Worm (Caenorhabditis elegans) whole organism, L1 larva: ENCODE results near the gene ebp-2.

Experiments
- C34B4.2 ChIP-seq: sonication (generic microtip); optimal IDR thresholded peaks from 2 replicates; lab custom pipeline; 2017; ENCODE audit warnings: mild to moderate bottlenecking, missing genetic modification characterization, missing compliant biosample characterization
- aly-2 ChIP-seq: fragments of 150-350 bp; optimal IDR thresholded peaks from 2 replicates; lab custom pipeline; 2014; ENCODE audit warnings: missing biosample characterization, missing genetic modification characterization
- blmp-1 ChIP-seq: fragments of 150-350 bp; optimal IDR thresholded peaks from 2 replicates; lab custom pipeline; 2014; ENCODE audit warnings: missing biosample characterization, missing genetic modification characterization
- ceh-63 ChIP-seq: fragments of 200-800 bp; sonication (Bioruptor generic); optimal IDR thresholded peaks from 2 replicates; lab custom pipeline; 2018; ENCODE audit warnings: mild to moderate bottlenecking, missing genetic modification characterization, missing compliant biosample characterization
- ceh-90 ChIP-seq: sonication (generic microtip); optimal IDR thresholded peaks from 2 replicates; lab custom pipeline; 2016; ENCODE audit warnings: missing genetic modification characterization, missing compliant biosample characterization
- ces-1 ChIP-seq: fragments of 150-350 bp; optimal IDR thresholded peaks from 2 replicates; lab custom pipeline; 2014; ENCODE audit warnings: missing biosample characterization, missing genetic modification reagents, missing genetic modification characterization
- dpl-1 ChIP-seq, 3 experiments: fragments of 150-350 bp in 2 of 3; sonication (generic microtip) in 1 of 3; optimal IDR thresholded peaks; 2 replicates each; lab custom pipeline; 2014 to 2017; ENCODE audit warnings: missing biosample characterization in 3 of 3, missing genetic modification characterization in 3 of 3, missing genetic modification reagents in 3 of 3
- efl-1 ChIP-seq, 4 experiments: fragments of 150-350 bp; optimal IDR thresholded peaks in 3 of 4; peaks in 1 of 4; 1 replicate in 1 of 4; 2 replicates in 3 of 4; lab custom pipeline; 2014; ENCODE audit warnings: missing biosample characterization in 2 of 4, missing genetic modification characterization in 2 of 4, missing genetic modification reagents in 2 of 4
- efl-3 ChIP-seq: fragments of 200-800 bp; sonication (Bioruptor generic); optimal IDR thresholded peaks from 2 replicates; lab custom pipeline; 2018; ENCODE audit warnings: mild to moderate bottlenecking, missing genetic modification characterization, missing compliant biosample characterization
- elt-2 ChIP-seq: sonication (generic microtip); optimal IDR thresholded peaks from 2 replicates; lab custom pipeline; 2016; ENCODE audit warnings: missing genetic modification characterization, mild to moderate bottlenecking, inconsistent platforms, missing compliant biosample characterization, missing genetic modification reagents
- elt-3 ChIP-seq, 6 experiments: fragments of 150-350 bp in 1 of 6; sonication (generic microtip); optimal IDR thresholded peaks; 2 replicates each; lab custom pipeline; 2017 to 2018; ENCODE audit warnings: missing biosample characterization in 6 of 6, missing genetic modification characterization in 6 of 6, inconsistent platforms in 1 of 6
- hlh-17 ChIP-seq: fragments of 200-800 bp; sonication (Bioruptor generic); optimal IDR thresholded peaks from 2 replicates; lab custom pipeline; 2018; ENCODE audit warnings: missing genetic modification characterization, mild to moderate bottlenecking, missing compliant biosample characterization, moderate library complexity, borderline replicate concordance
- hpl-2 ChIP-seq: fragments of 150-350 bp; optimal IDR thresholded peaks from 2 replicates; lab custom pipeline; 2014; ENCODE audit warnings: missing biosample characterization, missing genetic modification reagents, missing genetic modification characterization
- isw-1 ChIP-seq: fragments of 200-800 bp; sonication (Bioruptor generic); IDR thresholded peaks from 2 replicates; pipeline ENCODE4 v1.3.6; 2022; ENCODE audit warnings: missing genetic modification characterization, missing compliant biosample characterization
- lin-14 ChIP-seq: fragments of 200-800 bp; sonication (Bioruptor generic); optimal IDR thresholded peaks from 2 replicates; lab custom pipeline; 2018; ENCODE audit warnings: mild to moderate bottlenecking, missing genetic modification characterization, moderate library complexity, missing compliant biosample characterization
- lin-35 ChIP-seq, 2 experiments: fragments of 150-350 bp; optimal IDR thresholded peaks; 2 replicates each; lab custom pipeline; 2014; ENCODE audit warnings: missing biosample characterization in 2 of 2, missing genetic modification characterization in 2 of 2, missing genetic modification reagents in 2 of 2
- lin-39 ChIP-seq: fragments of 150-350 bp; optimal IDR thresholded peaks from 2 replicates; lab custom pipeline; 2014; ENCODE audit warnings: missing biosample characterization, missing genetic modification reagents, missing genetic modification characterization
- lir-3 ChIP-seq: sonication (generic microtip); optimal IDR thresholded peaks from 2 replicates; lab custom pipeline; 2016; ENCODE audit warnings: mild to moderate bottlenecking, missing genetic modification characterization, moderate library complexity, missing compliant biosample characterization; ENCODE audit not compliant: poor library complexity
- mdl-1 ChIP-seq, 2 experiments: fragments of 150-350 bp; optimal IDR thresholded peaks; 2 replicates each; lab custom pipeline; 2014 to 2017; ENCODE audit warnings: missing biosample characterization in 2 of 2, missing genetic modification characterization in 2 of 2, inconsistent platforms in 1 of 2
- mef-2 ChIP-seq: fragments of 150-350 bp; optimal IDR thresholded peaks from 2 replicates; lab custom pipeline; 2014; ENCODE audit warnings: missing biosample characterization, missing genetic modification characterization
- mep-1 ChIP-seq: fragments of 150-350 bp; optimal IDR thresholded peaks from 2 replicates; lab custom pipeline; 2014; ENCODE audit warnings: missing biosample characterization, missing genetic modification characterization
- nhr-19 ChIP-seq: fragments of 200-800 bp; sonication (Bioruptor generic); conservative IDR thresholded peaks from 2 replicates; pipeline ENCODE4 v1.3.6; 2022; ENCODE audit warnings: missing genetic modification characterization, missing compliant biosample characterization
- nhr-20 ChIP-seq: sonication (generic microtip); optimal IDR thresholded peaks from 2 replicates; lab custom pipeline; 2016; ENCODE audit warnings: mild to moderate bottlenecking, missing genetic modification characterization, missing compliant biosample characterization
- nhr-237 ChIP-seq: fragments of 150-350 bp; optimal IDR thresholded peaks from 2 replicates; lab custom pipeline; 2014; ENCODE audit warnings: missing biosample characterization, missing genetic modification characterization
- nhr-71 ChIP-seq: sonication (generic microtip); optimal IDR thresholded peaks from 2 replicates; lab custom pipeline; 2016; ENCODE audit warnings: mild to moderate bottlenecking, missing genetic modification characterization, moderate library complexity, missing compliant biosample characterization
- nhr-77 ChIP-seq: fragments of 150-350 bp; optimal IDR thresholded peaks from 2 replicates; lab custom pipeline; 2014; ENCODE audit warnings: missing biosample characterization, missing genetic modification characterization
- nhr-85 ChIP-seq: sonication (generic microtip); peaks from one replicate; lab custom pipeline; 2016; ENCODE audit warnings: missing genetic modification characterization, inconsistent platforms, missing compliant biosample characterization
- nhr-90 ChIP-seq: sonication (generic microtip); optimal IDR thresholded peaks from 2 replicates; lab custom pipeline; 2016; ENCODE audit warnings: mild to moderate bottlenecking, missing genetic modification characterization, missing compliant biosample characterization; ENCODE audit not compliant: poor library complexity
- rnt-1 ChIP-seq: sonication (generic microtip); optimal IDR thresholded peaks from 2 replicates; lab custom pipeline; 2016; ENCODE audit warnings: mild to moderate bottlenecking, missing genetic modification characterization, moderate library complexity, missing compliant biosample characterization
- snu-23 ChIP-seq: sonication (generic microtip); optimal IDR thresholded peaks from 2 replicates; lab custom pipeline; 2016; ENCODE audit warnings: missing genetic modification characterization, missing compliant biosample characterization
- sox-4 ChIP-seq: sonication (generic microtip); optimal IDR thresholded peaks from 2 replicates; lab custom pipeline; 2016; ENCODE audit warnings: missing genetic modification characterization, missing compliant biosample characterization
- sup-37 ChIP-seq: fragments of 200-800 bp; sonication (Bioruptor generic); optimal IDR thresholded peaks from 2 replicates; lab custom pipeline; 2018; ENCODE audit warnings: mild to moderate bottlenecking, missing genetic modification characterization, missing compliant biosample characterization
- swsn-7 ChIP-seq: sonication (generic microtip); optimal IDR thresholded peaks from 2 replicates; lab custom pipeline; 2016; ENCODE audit warnings: missing genetic modification characterization, missing compliant biosample characterization
- tbx-2 ChIP-seq: sonication (generic microtip); optimal IDR thresholded peaks from 2 replicates; lab custom pipeline; 2016; ENCODE audit warnings: missing genetic modification characterization, missing compliant biosample characterization
- tlp-1 ChIP-seq: fragments of 150-350 bp; optimal IDR thresholded peaks from 2 replicates; lab custom pipeline; 2014; ENCODE audit warnings: missing biosample characterization, missing genetic modification characterization
- unc-130 ChIP-seq: fragments of 150-350 bp; optimal IDR thresholded peaks from 2 replicates; lab custom pipeline; 2017; ENCODE audit warnings: missing biosample characterization, missing genetic modification characterization, inconsistent platforms
- unc-86 ChIP-seq: sonication (generic microtip); optimal IDR thresholded peaks from 2 replicates; lab custom pipeline; 2016; ENCODE audit warnings: missing genetic modification characterization, missing compliant biosample characterization
- zag-1 ChIP-seq: fragments of 150-350 bp; optimal IDR thresholded peaks from 2 replicates; lab custom pipeline; 2014; ENCODE audit warnings: missing biosample characterization, missing genetic modification characterization

Gene ebp-2

DNA sequence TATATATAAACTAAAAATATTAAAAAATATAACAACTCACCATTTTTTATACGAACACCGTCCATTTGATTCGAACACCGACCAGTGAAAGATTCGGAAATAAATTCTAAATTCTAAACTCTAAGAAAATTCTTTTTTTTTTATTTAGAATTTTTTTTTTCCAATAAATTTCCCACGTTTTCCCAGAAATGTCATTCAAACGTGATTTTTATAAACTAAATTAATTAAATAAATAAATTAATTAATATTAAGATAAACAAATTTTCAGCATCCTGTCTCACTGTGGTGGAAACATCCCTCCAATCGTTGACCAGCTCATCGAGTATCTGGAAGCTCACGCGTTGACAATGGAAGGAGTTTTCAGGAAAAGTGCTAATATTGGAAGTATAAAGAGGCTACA, 25.0 kb downstream of the ebp-2 start, which contains the start of gene klp-17:
Gene klp-17 (minus strand): TSS at position 101 of the 400 bp plus-strand sequence.
- TF ChIP-seq swsn-7 (tag; lab: Kevin White, UChicago) (no peak), nhr-71 (tag; lab: Kevin White, UChicago) (no peak)

DNA sequence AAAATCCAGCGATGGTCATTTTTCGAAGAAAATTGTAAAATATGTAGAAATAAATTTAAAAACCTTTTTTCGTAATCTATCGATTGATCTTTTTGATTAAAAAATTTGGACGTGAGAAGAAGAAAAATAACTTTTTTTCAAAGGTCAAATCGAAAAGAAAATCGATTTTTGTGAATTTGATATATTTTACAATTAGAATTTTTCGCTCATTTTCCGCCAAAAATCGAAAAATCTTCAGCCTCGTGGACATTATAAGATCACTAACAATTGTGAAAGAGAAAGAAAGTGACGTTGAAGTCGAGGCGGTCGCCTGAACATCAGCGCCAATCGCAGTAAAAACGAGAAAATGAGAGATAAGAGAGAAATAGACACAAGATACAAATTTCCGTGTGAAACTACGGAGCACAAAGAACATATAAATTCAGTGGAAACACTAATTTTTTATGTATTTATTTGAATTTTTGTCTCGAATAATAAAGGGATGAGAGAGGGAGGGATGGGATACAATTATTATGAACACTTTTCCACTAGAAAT, 27.1 kb downstream of the ebp-2 start, which contains the start of gene cisd-1:
Gene cisd-1 (minus strand): TSS at position 51 of the 535 bp plus-strand sequence.
- TF ChIP-seq isw-1 (GFP tag; lab: Robert Waterston, UW): no peak
- TF ChIP-seq nhr-71 (tag; lab: Kevin White, UChicago): peak; percentile 32
- TF ChIP-seq mdl-1 (tag; optimal IDR thresholded peaks at IDR 0.05; lab: Kevin White, UChicago): peak in 1 of 2 experiments; percentile 11
- TF ChIP-seq nhr-85: peak; percentile 16
- peak; percentile 30; the same call in 1 of the 2 replicates for TF ChIP-seq nhr-19 (GFP tag; lab: Robert Waterston, UW)
- TF ChIP-seq lin-14: peak; percentile 49
- peak in 1 of 2 experiments; percentile 34 for TF ChIP-seq lin-35 (GFP tag; optimal IDR thresholded peaks at IDR 0.05; lab: Kevin White, UChicago)
- TF ChIP-seq ceh-90 (tag; lab: Kevin White, UChicago): no peak
- TF ChIP-seq blmp-1 (tag; lab: Kevin White, UChicago): peak; percentile 82
- peak; percentile 10 for TF ChIP-seq mep-1 (tag; lab: Kevin White, UChicago)
- TF ChIP-seq elt-3 (tag; optimal IDR thresholded peaks at IDR 0.05; lab: Kevin White, UChicago): peak in 1 of 6 experiments; percentile 1
- TF ChIP-seq nhr-90 (tag; lab: Kevin White, UChicago): peak; percentile 10
- TF ChIP-seq tbx-2 (tag; lab: Kevin White, UChicago): peak; percentile 0
- TF ChIP-seq sup-37: no peak
- no peak for TF ChIP-seq ces-1 (GFP tag; lab: Kevin White, UChicago)
- TF ChIP-seq snu-23 (GFP tag; lab: Kevin White, UChicago): peak; percentile 28
- TF ChIP-seq unc-86: no peak
- no peak for TF ChIP-seq nhr-77 (tag; lab: Kevin White, UChicago)
- peak; percentile 33 for TF ChIP-seq elt-2 (tag; lab: Kevin White, UChicago)
- no peak for TF ChIP-seq mef-2 (tag; lab: Kevin White, UChicago)
- TF ChIP-seq ceh-63 (GFP tag; lab: Kevin White, UChicago): no peak

DNA sequence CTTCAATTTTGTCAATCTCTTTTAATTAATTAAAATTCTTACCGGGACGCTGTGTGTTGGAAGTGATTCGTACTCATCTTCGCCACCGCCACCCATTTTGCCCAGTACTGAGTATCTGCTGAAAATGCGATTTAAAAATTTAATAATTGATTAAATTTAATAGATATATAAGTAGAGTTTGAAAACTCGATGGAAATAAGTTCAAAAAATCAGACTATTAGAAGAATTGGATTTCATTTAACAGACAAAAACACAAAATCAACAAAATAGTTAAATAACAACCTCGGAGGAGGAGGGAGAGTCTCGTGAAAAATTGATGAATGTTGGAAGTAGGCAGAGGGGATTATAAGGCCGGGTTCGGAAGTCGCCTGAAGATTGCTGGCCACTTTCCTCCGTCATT, 29.4 kb downstream of the ebp-2 start, which contains the start of gene mfn-1:
Gene mfn-1 (minus strand): TSS at position 101 of the 400 bp plus-strand sequence.
- no peak for TF ChIP-seq unc-86
- TF ChIP-seq C34B4.2 (tag; lab: Kevin White, UChicago): no peak
- no peak for TF ChIP-seq mef-2 (tag; lab: Kevin White, UChicago)
- no peak for TF ChIP-seq efl-1 (optimal IDR thresholded peaks at IDR 0.05; lab: Kevin White, UChicago)
- peak in 1 of 2 experiments; percentile 26 for TF ChIP-seq efl-1 (GFP tag; optimal IDR thresholded peaks at IDR 0.05 in 1 of 2; lab: Kevin White, UChicago)
- no peak for TF ChIP-seq lir-3 (tag; lab: Kevin White, UChicago)
- TF ChIP-seq nhr-237 (tag; lab: Kevin White, UChicago): no peak
- TF ChIP-seq aly-2 (tag; lab: Kevin White, UChicago): no peak
- no peak for TF ChIP-seq tlp-1 (tag; lab: Kevin White, UChicago)

DNA sequence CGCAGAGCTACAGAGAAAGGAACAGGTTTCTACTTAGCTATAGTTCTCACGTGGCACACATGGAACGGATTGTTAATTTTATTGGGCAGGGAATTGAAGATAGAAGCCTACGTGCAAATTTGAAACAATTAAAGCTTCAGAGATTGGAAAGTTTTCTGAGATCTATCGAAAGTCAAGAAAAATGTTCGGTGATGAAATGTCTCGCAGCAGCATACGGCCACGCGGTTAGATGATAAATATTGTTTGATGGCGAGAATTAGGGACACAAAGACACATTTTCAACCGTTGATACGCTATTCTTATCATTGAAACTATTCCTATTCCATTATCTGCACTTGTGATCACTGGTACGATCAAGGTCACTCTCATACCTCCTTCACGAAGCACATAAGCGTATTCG, 30.0 kb downstream of the ebp-2 start:
- no peak for TF ChIP-seq efl-3 (GFP tag; lab: Kevin White, UChicago)
- peak in 1 of 3 experiments; percentile 30 for TF ChIP-seq dpl-1 (GFP tag; optimal IDR thresholded peaks at IDR 0.05; lab: Kevin White, UChicago)
- TF ChIP-seq rnt-1 (tag; lab: Kevin White, UChicago): no peak
- TF ChIP-seq lin-35 (GFP tag; optimal IDR thresholded peaks at IDR 0.05; lab: Kevin White, UChicago): peak in 1 of 2 experiments; percentile 56
- peak; percentile 13 for TF ChIP-seq nhr-90 (tag; lab: Kevin White, UChicago)
- no peak for TF ChIP-seq swsn-7 (tag; lab: Kevin White, UChicago)
- no peak for TF ChIP-seq hlh-17
- TF ChIP-seq sox-4 (tag; lab: Kevin White, UChicago): no peak
- peak; percentile 2 to 93 (median 73) for TF ChIP-seq elt-3 (tag; optimal IDR thresholded peaks at IDR 0.05; lab: Kevin White, UChicago)
- no peak for TF ChIP-seq zag-1 (tag; lab: Kevin White, UChicago)
- no peak for TF ChIP-seq mep-1 (tag; lab: Kevin White, UChicago)
- TF ChIP-seq lin-39: no peak
- TF ChIP-seq blmp-1 (tag; lab: Kevin White, UChicago): peak; percentile 97
- peak; percentile 31 for TF ChIP-seq snu-23 (GFP tag; lab: Kevin White, UChicago)
- peak; percentile 22 for TF ChIP-seq unc-130 (tag; lab: Kevin White, UChicago)
- no peak for TF ChIP-seq hpl-2 (GFP tag; lab: Kevin White, UChicago)
- TF ChIP-seq tbx-2 (tag; lab: Kevin White, UChicago): peak; percentile 2
- peak; percentile 59 for TF ChIP-seq lin-14
- TF ChIP-seq nhr-20 (tag; lab: Kevin White, UChicago): peak; percentile 65
- peak; percentile 48 for TF ChIP-seq nhr-71 (tag; lab: Kevin White, UChicago)
- TF ChIP-seq nhr-85: peak; percentile 72
- peak in 1 of 2 experiments; percentile 71 for TF ChIP-seq mdl-1 (tag; optimal IDR thresholded peaks at IDR 0.05; lab: Kevin White, UChicago)
